Fruit fly (Drosophila melanogaster): ENCODE data around the gene CG5280.

Gene CG5280

DNA sequence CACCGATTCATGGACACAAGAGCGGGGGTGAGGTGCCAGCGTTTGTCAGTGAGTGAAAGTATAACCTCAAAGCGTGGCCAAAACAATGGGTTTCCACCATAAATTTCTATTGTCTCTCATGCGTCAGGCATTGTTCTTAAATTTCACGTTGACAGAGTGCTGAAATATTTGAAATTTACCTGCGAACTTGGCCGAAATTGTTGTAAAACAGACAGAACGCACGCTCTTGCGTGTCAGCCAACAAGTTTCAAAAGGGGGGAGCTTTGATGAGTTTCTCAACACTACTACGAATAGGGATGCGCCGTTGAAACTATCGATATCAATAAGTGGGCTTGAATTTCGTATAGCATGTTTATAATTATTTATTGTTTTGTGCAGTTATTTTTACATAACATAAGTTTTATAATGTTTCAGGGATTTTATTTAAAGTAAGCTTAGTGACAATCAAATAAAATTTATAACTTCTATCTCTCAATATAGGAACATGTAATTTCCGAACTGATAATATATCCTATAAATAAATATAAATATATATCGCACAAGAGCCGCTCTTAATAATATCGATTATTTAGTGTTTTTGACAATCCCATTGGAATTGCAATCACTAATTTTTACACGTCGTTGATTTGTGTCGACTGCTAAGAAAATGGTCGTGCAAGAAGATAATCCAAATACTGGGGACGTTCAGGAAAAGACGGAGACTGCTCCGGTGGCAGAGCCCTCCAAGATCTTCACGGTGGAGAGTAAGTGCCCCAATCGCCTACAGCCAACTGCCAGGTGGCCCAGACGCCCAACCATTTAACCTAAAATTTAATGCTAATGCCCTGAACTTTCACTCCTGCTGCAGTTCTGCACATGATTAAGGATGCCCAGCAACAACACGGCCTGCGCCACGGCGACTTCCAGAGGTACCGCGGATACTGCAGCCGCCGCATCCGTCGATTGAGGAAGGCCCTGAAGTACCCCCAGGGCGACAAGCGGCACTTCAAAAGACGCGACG lies 15.2 kb downstream of the CG5280 start, which contains the start of the genes pix and Srp68 (continued):
- TF ChIP-seq grau (tag; optimal IDR thresholded peaks at IDR 0.05) (peak; percentile 78), sc (optimal IDR thresholded peaks at IDR 0.05) (no peak), sc (GFP tag; optimal IDR thresholded peaks at IDR 0.05) (no peak), CkIIα-i1 (GFP tag; IDR thresholded peaks at IDR 0.05) (no peak), CG4282 (GFP tag; optimal IDR thresholded peaks at IDR 0.05) (no peak), CG1832 (GFP tag; optimal IDR thresholded peaks at IDR 0.05) (no peak), CG3065 (GFP tag; optimal IDR thresholded peaks at IDR 0.05) (no peak), CG13424 (tag; optimal IDR thresholded peaks at IDR 0.05) (peak; percentile 75), bbx (GFP tag; IDR thresholded peaks at IDR 0.05; ENCODE audit: partially characterized antibody) (no peak), dati (GFP tag; IDR thresholded peaks at IDR 0.05) (no peak), slbo (GFP tag; IDR thresholded peaks at IDR 0.05) (peak; percentile 65; the same call in 1 of the 2 replicates), Meics (GFP tag; optimal IDR thresholded peaks at IDR 0.05) (no peak), CG34224 (GFP tag; IDR thresholded peaks at IDR 0.05; ENCODE audit: partially characterized antibody) (peak; percentile 80), twi (tag; optimal IDR thresholded peaks at IDR 0.05) (peak; percentile 63), CoRest (tag; optimal IDR thresholded peaks at IDR 0.05) (peak; percentile 83), prd (optimal IDR thresholded peaks at IDR 0.05) (no peak), prd (GFP tag; IDR thresholded peaks at IDR 0.05) (peak; percentile 49), NC2β (GFP tag; optimal IDR thresholded peaks at IDR 0.05) (peak; percentile 31), Awh (GFP tag; IDR thresholded peaks at IDR 0.05) (no peak), cad (GFP tag; optimal IDR thresholded peaks at IDR 0.05) (no peak), luna (GFP tag; optimal IDR thresholded peaks at IDR 0.05) (no peak), CG18764 (GFP tag; optimal IDR thresholded peaks at IDR 0.05) (peak; percentile 31), Dll (GFP tag; IDR thresholded peaks at IDR 0.05; ENCODE audit: partially characterized antibody) (peak; percentile 92), GATAe (GFP tag; conservative IDR thresholded peaks at IDR 0.05) (no peak), HLH4C (GFP tag; IDR thresholded peaks at IDR 0.05; ENCODE audit: partially characterized antibody) (peak; percentile 67), exex (tag; optimal IDR thresholded peaks at IDR 0.05) (peak; percentile 44), CG15479 (GFP tag; optimal IDR thresholded peaks at IDR 0.05) (no peak), CG8290 (GFP tag; optimal IDR thresholded peaks at IDR 0.05) (peak; percentile 53), CG8290 (tag; optimal IDR thresholded peaks at IDR 0.05) (peak in 1 of 2 experiments; percentile 39), klu (GFP tag; IDR thresholded peaks at IDR 0.05) (peak; percentile 50; the same call in 1 of the 2 replicates), CG10321 (GFP tag; IDR thresholded peaks at IDR 0.05) (no peak), dimm (GFP tag; IDR thresholded peaks at IDR 0.05) (no peak), btn (GFP tag; optimal IDR thresholded peaks at IDR 0.05) (no peak), org-1 (GFP tag; optimal IDR thresholded peaks at IDR 0.05) (no peak), CG2712 (tag; optimal IDR thresholded peaks at IDR 0.05) (peak; percentile 82), Mes4 (GFP tag; optimal IDR thresholded peaks at IDR 0.05) (peak; percentile 1), CG34422 (GFP tag; IDR thresholded peaks at IDR 0.05) (no peak; the same call in 1 of the 3 replicates), CG16863 (GFP tag; optimal IDR thresholded peaks at IDR 0.05) (peak; percentile 10), run (tag; optimal IDR thresholded peaks at IDR 0.05) (no peak), ftz-f1 (GFP tag; optimal IDR thresholded peaks at IDR 0.05) (no peak), CG1603 (tag; optimal IDR thresholded peaks at IDR 0.05) (no peak), Antp (GFP tag; optimal IDR thresholded peaks at IDR 0.05) (peak; percentile 31), CrebB (tag; optimal IDR thresholded peaks at IDR 0.05) (no peak), Opbp (GFP tag; IDR thresholded peaks at IDR 0.05; ENCODE audit: partially characterized antibody) (peak; percentile 66; the same call in 2 of the 3 replicates), tll (GFP tag; optimal IDR thresholded peaks at IDR 0.05) (no peak), Dad (GFP tag; optimal IDR thresholded peaks at IDR 0.05) (peak; percentile 34), CG31224 (GFP tag; IDR thresholded peaks at IDR 0.05) (0 out of 2 replicates have a peak, but pooled peaks have one; percentile 14), CG10366 (GFP tag; IDR thresholded peaks at IDR 0.05) (peak; percentile 37; the same call in 1 of the 2 replicates), Dbx (GFP tag; IDR thresholded peaks at IDR 0.05) (peak; percentile 67; the same call in 1 of the 3 replicates)
